Fruit fly (Drosophila melanogaster) whole organism, embryonic: ENCODE data around the gene CG3040.

Experiments
- Aef1 ChIP-seq: fragments of 200-800 bp; sonication (Bioruptor generic); IDR thresholded peaks from 3 replicates; pipeline ENCODE4 v1.3.6; 2022; ENCODE audit warnings: missing biosample characterization, missing genetic modification characterization
- B-H2 ChIP-seq: fragments of 200-800 bp; sonication (Bioruptor generic); optimal IDR thresholded peaks from 2 replicates; lab custom pipeline; 2018; ENCODE audit warnings: missing biosample characterization, mild to moderate bottlenecking, missing genetic modification characterization
- CG10654 ChIP-seq: fragments of 200-800 bp; sonication (Bioruptor generic); optimal IDR thresholded peaks from 2 replicates; lab custom pipeline; 2016; ENCODE audit warnings: missing biosample characterization, missing genetic modification characterization
- CG11398 ChIP-seq: fragments of 200-800 bp; sonication (Bioruptor generic); optimal IDR thresholded peaks from 2 replicates; lab custom pipeline; 2016; ENCODE audit warnings: missing biosample characterization, missing genetic modification characterization
- CG12071 ChIP-seq: fragments of 200-800 bp; sonication (Bioruptor generic); optimal IDR thresholded peaks from 3 replicates; lab custom pipeline; 2018; ENCODE audit warnings: missing biosample characterization, mild to moderate bottlenecking, missing genetic modification characterization
- CG12659 ChIP-seq: fragments of 200-800 bp; sonication (Bioruptor generic); optimal IDR thresholded peaks from 3 replicates; lab custom pipeline; 2017; ENCODE audit warnings: mild to moderate bottlenecking, missing biosample characterization, missing genetic modification reagents, missing genetic modification characterization
- CG13424 ChIP-seq: fragments of 200-800 bp; sonication (Bioruptor generic); optimal IDR thresholded peaks from 2 replicates; lab custom pipeline; 2019; ENCODE audit warnings: missing biosample characterization, mild to moderate bottlenecking, missing genetic modification characterization, moderate library complexity
- CG14965 ChIP-seq: fragments of 200-800 bp; sonication (Bioruptor generic); optimal IDR thresholded peaks from 2 replicates; lab custom pipeline; 2016; ENCODE audit warnings: missing biosample characterization, missing genetic modification characterization, borderline replicate concordance
- CG1602 ChIP-seq: fragments of 200-800 bp; sonication (Bioruptor generic); optimal IDR thresholded peaks from 3 replicates; lab custom pipeline; 2016; ENCODE audit warnings: missing biosample characterization, missing genetic modification characterization
- CG18262 ChIP-seq: fragments of 200-800 bp; optimal IDR thresholded peaks from 3 replicates; lab custom pipeline; 2019; ENCODE audit warnings: missing biosample characterization, mild to moderate bottlenecking, missing genetic modification characterization, moderate library complexity
- CG30403 ChIP-seq: fragments of 200-800 bp; sonication (Bioruptor generic); optimal IDR thresholded peaks from 3 replicates; lab custom pipeline; 2016; ENCODE audit warnings: missing biosample characterization, missing genetic modification characterization
- CG34422 ChIP-seq: fragments of 200-800 bp; sonication (Bioruptor generic); IDR thresholded peaks from 3 replicates; pipeline ENCODE4 v1.3.6; 2022; ENCODE audit warnings: missing biosample characterization, missing genetic modification characterization
- CG6689 ChIP-seq: fragments of 200-800 bp; sonication (Bioruptor generic); IDR thresholded peaks from 2 replicates; pipeline ENCODE4 v1.3.6; 2022; ENCODE audit warnings: missing biosample characterization, missing genetic modification characterization
- CG8281 ChIP-seq: fragments of 200-800 bp; sonication (Bioruptor generic); optimal IDR thresholded peaks from 2 replicates; lab custom pipeline; 2018; ENCODE audit warnings: missing biosample characterization, mild to moderate bottlenecking, missing genetic modification characterization, moderate library complexity
- CG8290 ChIP-seq, 3 experiments: fragments of 200-800 bp; sonication (Bioruptor generic); optimal IDR thresholded peaks; 2 replicates each; lab custom pipeline; 2016 to 2019; ENCODE audit warnings: missing biosample characterization in 3 of 3, missing genetic modification characterization in 3 of 3, mild to moderate bottlenecking in 2 of 3, moderate library complexity in 1 of 3
- CG8765 ChIP-seq: fragments of 200-800 bp; sonication (Bioruptor generic); IDR thresholded peaks from 2 replicates; pipeline ENCODE4 v1.3.6; 2022; ENCODE audit warnings: missing biosample characterization, missing genetic modification characterization
- D19A ChIP-seq: fragments of 200-800 bp; optimal IDR thresholded peaks from 3 replicates; lab custom pipeline; 2019; ENCODE audit warnings: missing biosample characterization, mild to moderate bottlenecking, missing genetic modification characterization, moderate library complexity
- Dip3 ChIP-seq: fragments of 200-800 bp; sonication (Bioruptor generic); optimal IDR thresholded peaks from 3 replicates; lab custom pipeline; 2016; ENCODE audit warnings: missing biosample characterization, missing genetic modification characterization
- Dll ChIP-seq: fragments of 200-800 bp; sonication (Bioruptor generic); IDR thresholded peaks from 4 replicates; pipeline ENCODE4 v1.3.6; 2022; ENCODE audit warnings: missing biosample characterization, missing genetic modification characterization; ENCODE audit not compliant: partially characterized antibody
- Doc3 ChIP-seq: fragments of 200-800 bp; sonication (Bioruptor generic); IDR thresholded peaks from 3 replicates; pipeline ENCODE4 v1.3.6; 2022; ENCODE audit warnings: missing biosample characterization, missing genetic modification characterization; ENCODE audit not compliant: partially characterized antibody
- Dref ChIP-seq: fragments of 200-800 bp; sonication (Bioruptor generic); IDR thresholded peaks from 2 replicates; pipeline ENCODE4 v1.3.6; 2022; ENCODE audit warnings: missing biosample characterization, missing genetic modification characterization
- HLH3B ChIP-seq: fragments of 200-800 bp; sonication (Bioruptor generic); IDR thresholded peaks from 2 replicates; pipeline ENCODE4 v1.3.6; 2022; ENCODE audit warnings: missing biosample characterization, missing genetic modification characterization
- NK7.1 ChIP-seq: fragments of 200-800 bp; sonication (Bioruptor generic); optimal IDR thresholded peaks from 3 replicates; lab custom pipeline; 2016; ENCODE audit warnings: missing biosample characterization, missing genetic modification characterization
- Ssrp ChIP-seq: fragments of 200-800 bp; sonication (Bioruptor generic); optimal IDR thresholded peaks from 2 replicates; lab custom pipeline; 2018; ENCODE audit warnings: missing biosample characterization, mild to moderate bottlenecking, missing genetic modification characterization, moderate library complexity
- az2 ChIP-seq: fragments of 200-800 bp; sonication (Bioruptor generic); optimal IDR thresholded peaks from 3 replicates; lab custom pipeline; 2016; ENCODE audit warnings: missing biosample characterization, missing genetic modification characterization
- bab2 ChIP-seq: fragments of 200-800 bp; sonication (Bioruptor generic); optimal IDR thresholded peaks from 2 replicates; lab custom pipeline; 2016; ENCODE audit warnings: missing biosample characterization, missing genetic modification characterization
- br ChIP-seq: fragments of >200 bp; optimal IDR thresholded peaks from 2 replicates; lab custom pipeline; 2017
- cas ChIP-seq: fragments of 200-800 bp; sonication (Bioruptor generic); IDR thresholded peaks from 2 replicates; pipeline ENCODE4 v1.3.6; 2022; ENCODE audit warnings: missing biosample characterization, missing genetic modification characterization
- chif ChIP-seq, 2 experiments: fragments of 200-800 bp; sonication (Bioruptor generic); optimal IDR thresholded peaks; 3 replicates each; lab custom pipeline; 2016; ENCODE audit warnings: missing biosample characterization in 2 of 2, missing genetic modification characterization in 2 of 2
- crp ChIP-seq, 2 experiments: fragments of 200-800 bp; sonication (Bioruptor generic); optimal IDR thresholded peaks; 2 replicates in 1 of 2; 3 replicates in 1 of 2; lab custom pipeline; 2017; ENCODE audit warnings: missing biosample characterization in 2 of 2, missing genetic modification characterization in 2 of 2, mild to moderate bottlenecking in 1 of 2, moderate library complexity in 1 of 2
- dmrt99B ChIP-seq: fragments of 200-800 bp; sonication (Bioruptor generic); optimal IDR thresholded peaks from 2 replicates; lab custom pipeline; 2018; ENCODE audit warnings: missing biosample characterization, mild to moderate bottlenecking, missing genetic modification characterization, moderate library complexity
- en ChIP-seq: fragments of 200-800 bp; sonication (Bioruptor generic); optimal IDR thresholded peaks from 2 replicates; lab custom pipeline; 2016; ENCODE audit warnings: missing biosample characterization, missing genetic modification characterization
- h ChIP-seq: fragments of >200 bp; optimal IDR thresholded peaks from 2 replicates; lab custom pipeline; 2017
- inv ChIP-seq: fragments of 200-800 bp; sonication (Bioruptor generic); IDR thresholded peaks from 2 replicates; pipeline ENCODE4 v1.3.6; 2022; ENCODE audit warnings: missing biosample characterization, missing genetic modification characterization; ENCODE audit not compliant: partially characterized antibody
- kah ChIP-seq: fragments of 200-800 bp; sonication (Bioruptor generic); optimal IDR thresholded peaks from 2 replicates; lab custom pipeline; 2018; ENCODE audit warnings: missing biosample characterization, mild to moderate bottlenecking, missing genetic modification characterization
- kay ChIP-seq: fragments of 200-800 bp; sonication (Bioruptor generic); optimal IDR thresholded peaks from 2 replicates; lab custom pipeline; 2016; ENCODE audit warnings: missing biosample characterization, missing genetic modification characterization
- nau ChIP-seq: fragments of 200-800 bp; sonication (Bioruptor generic); optimal IDR thresholded peaks from 3 replicates; lab custom pipeline; 2017; ENCODE audit warnings: missing biosample characterization, mild to moderate bottlenecking, missing genetic modification characterization, missing genetic modification reagents
- nerfin-1 ChIP-seq: fragments of 200-800 bp; sonication (Bioruptor generic); optimal IDR thresholded peaks from 3 replicates; lab custom pipeline; 2019; ENCODE audit warnings: missing biosample characterization, mild to moderate bottlenecking, missing genetic modification characterization, moderate library complexity
- pfk ChIP-seq: fragments of 200-800 bp; sonication (Bioruptor generic); optimal IDR thresholded peaks from 2 replicates; lab custom pipeline; 2018; ENCODE audit warnings: missing biosample characterization, mild to moderate bottlenecking, missing genetic modification characterization, moderate library complexity
- prd ChIP-seq, 3 experiments: fragments of >200 bp in 2 of 3; fragments of 200-800 bp in 1 of 3; sonication (Bioruptor generic) in 1 of 3; optimal IDR thresholded peaks in 2 of 3; IDR thresholded peaks in 1 of 3; 2 replicates in 2 of 3; 3 replicates in 1 of 3; pipeline versions ENCODE4 v1.3.6 to Lab custom; 2017 to 2022; ENCODE audit warnings: missing biosample characterization in 1 of 3, missing genetic modification characterization in 1 of 3
- pros ChIP-seq: fragments of 200-800 bp; sonication (Bioruptor generic); optimal IDR thresholded peaks from 3 replicates; lab custom pipeline; 2019; ENCODE audit warnings: missing biosample characterization, mild to moderate bottlenecking, missing genetic modification characterization, moderate library complexity
- psq ChIP-seq: fragments of 200-800 bp; sonication (Bioruptor generic); optimal IDR thresholded peaks from 2 replicates; lab custom pipeline; 2017; ENCODE audit warnings: missing biosample characterization, missing genetic modification characterization
- sim ChIP-seq: fragments of 200-800 bp; sonication (Bioruptor generic); IDR thresholded peaks from 2 replicates; pipeline ENCODE4 v1.3.6; 2022; ENCODE audit warnings: missing biosample characterization, missing genetic modification characterization
- sob ChIP-seq: fragments of 200-800 bp; sonication (Bioruptor generic); IDR thresholded peaks from 2 replicates; pipeline ENCODE4 v1.3.6; 2022; ENCODE audit warnings: missing biosample characterization, missing genetic modification characterization
- stc ChIP-seq: fragments of 200-800 bp; sonication (Bioruptor generic); IDR thresholded peaks from 2 replicates; pipeline ENCODE4 v1.3.6; 2022; ENCODE audit warnings: missing biosample characterization, missing genetic modification characterization
- stwl ChIP-seq: fragments of 200-800 bp; sonication (Bioruptor generic); optimal IDR thresholded peaks from 3 replicates; lab custom pipeline; 2018; ENCODE audit warnings: missing biosample characterization, mild to moderate bottlenecking, missing genetic modification characterization, moderate library complexity
- sug ChIP-seq: fragments of 200-800 bp; optimal IDR thresholded peaks from 2 replicates; lab custom pipeline; 2019; ENCODE audit warnings: missing biosample characterization, mild to moderate bottlenecking, missing genetic modification characterization, moderate library complexity
- tap ChIP-seq: fragments of 200-800 bp; optimal IDR thresholded peaks from 3 replicates; lab custom pipeline; 2019; ENCODE audit warnings: missing biosample characterization, mild to moderate bottlenecking, missing genetic modification characterization, moderate library complexity
- toy ChIP-seq: fragments of 200-800 bp; sonication (Bioruptor generic); IDR thresholded peaks from 2 replicates; pipeline ENCODE4 v1.3.6; 2022; ENCODE audit warnings: missing biosample characterization, missing genetic modification characterization

CG3040 gene

DNA sequence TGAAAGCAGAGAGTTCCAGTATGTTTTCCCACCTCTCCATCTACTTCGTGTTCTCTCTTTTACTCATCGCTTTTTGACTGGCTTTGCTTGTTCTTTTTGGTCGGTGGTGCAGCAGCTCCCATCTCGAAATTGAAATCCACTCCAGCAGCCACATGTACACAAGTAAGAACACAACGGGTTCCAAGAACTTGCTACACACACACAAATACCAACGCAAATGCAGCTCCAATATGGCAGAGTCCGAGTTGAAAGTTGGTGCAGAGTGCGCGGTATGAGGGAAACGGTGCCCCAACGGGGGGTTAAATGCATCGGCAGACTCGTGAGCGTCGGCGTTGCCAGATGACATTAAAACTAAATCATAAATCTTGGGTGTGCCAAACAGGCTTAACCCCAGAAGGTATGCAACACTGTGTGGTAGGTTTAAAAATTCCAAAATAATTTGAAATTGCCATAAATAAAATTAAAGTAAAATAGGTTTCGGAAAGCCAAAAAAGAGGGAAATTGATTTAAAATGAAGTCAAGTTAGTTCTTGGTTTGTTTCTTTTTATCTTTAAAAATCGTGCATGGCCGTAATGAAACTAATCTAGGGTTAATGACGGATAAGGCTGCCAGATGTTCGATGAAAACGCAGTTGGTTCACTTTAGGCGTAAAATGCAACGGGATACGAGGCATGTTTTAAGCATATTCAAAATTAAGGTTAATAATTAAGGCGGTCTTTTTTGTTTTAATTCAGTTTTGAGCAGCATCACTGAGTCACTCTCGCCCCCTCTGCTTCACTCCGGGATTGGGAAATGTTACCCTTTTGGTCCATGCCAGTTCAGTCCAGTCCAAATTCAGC is 24.7 kb upstream of the CG3040 start (continued):
- TF ChIP-seq CG12071 (GFP tag; lab: Kevin White, UChicago) (no peak), CG13424 (tag; lab: Kevin White, UChicago) (peak; percentile 35), CG8281 (no peak), chif (GFP tag; optimal IDR thresholded peaks at IDR 0.05; lab: Kevin White, UChicago) (peak in 1 of 2 experiments; percentile 29), CG6689 (peak; percentile 37), B-H2 (GFP tag; lab: Kevin White, UChicago) (no peak), Ssrp (tag; lab: Kevin White, UChicago) (peak; percentile 35), CG18262 (tag; lab: Kevin White, UChicago) (peak; percentile 77), dmrt99B (tag; lab: Kevin White, UChicago) (peak; percentile 50), inv (GFP tag; lab: Robert Waterston, UW) (no peak), Dip3 (GFP tag; lab: Kevin White, UChicago) (no peak), CG11398 (GFP tag; lab: Kevin White, UChicago) (no peak), Aef1 (GFP tag; lab: Robert Waterston, UW) (no peak), D19A (peak; percentile 12), CG12659 (GFP tag; lab: Kevin White, UChicago) (no peak), stc (GFP tag; lab: Robert Waterston, UW) (peak; percentile 64), psq (no peak), CG10654 (GFP tag; lab: Kevin White, UChicago) (no peak), Doc3 (GFP tag; lab: Robert Waterston, UW) (no peak), NK7.1 (GFP tag; lab: Kevin White, UChicago) (no peak), nerfin-1 (tag; lab: Kevin White, UChicago) (no peak), tap (no peak), CG8290 (GFP tag; optimal IDR thresholded peaks at IDR 0.05; lab: Kevin White, UChicago) (peak; percentile 92), CG8290 (tag; optimal IDR thresholded peaks at IDR 0.05; lab: Kevin White, UChicago) (peak; percentile 47 to 93), CG14965 (GFP tag; lab: Kevin White, UChicago) (no peak), pfk (GFP tag; lab: Kevin White, UChicago) (peak; percentile 51), CG30403 (GFP tag; lab: Kevin White, UChicago) (peak; percentile 36), sug (tag; lab: Kevin White, UChicago) (no peak), CG1602 (GFP tag; lab: Kevin White, UChicago) (peak; percentile 14), CG34422 (GFP tag; lab: Robert Waterston, UW) (0 out of 3 replicates have a peak, but pooled peaks have one; percentile 40), h (lab: Kevin White, UChicago) (no peak), crp (GFP tag; optimal IDR thresholded peaks at IDR 0.05; lab: Kevin White, UChicago) (no peak), HLH3B (GFP tag; lab: Robert Waterston, UW) (peak; percentile 33; the same call in 1 of the 2 replicates), Dll (GFP tag; lab: Robert Waterston, UW) (no peak), Dref (GFP tag; lab: Robert Waterston, UW) (no peak), CG8765 (GFP tag; lab: Robert Waterston, UW) (no peak), az2 (GFP tag; lab: Kevin White, UChicago) (no peak), kay (no peak), stwl (peak; percentile 36), nau (GFP tag; lab: Kevin White, UChicago) (no peak), sim (GFP tag; lab: Robert Waterston, UW) (no peak), sob (no peak), pros (GFP tag; lab: Kevin White, UChicago) (no peak), toy (GFP tag; lab: Robert Waterston, UW) (no peak), en (GFP tag; lab: Kevin White, UChicago) (no peak), bab2 (GFP tag; lab: Kevin White, UChicago) (peak; percentile 8), cas (GFP tag; lab: Robert Waterston, UW) (no peak), prd (optimal IDR thresholded peaks at IDR 0.05; lab: Kevin White, UChicago) (no peak), prd (GFP tag; IDR thresholded peaks at IDR 0.05; lab: Robert Waterston, UW) (peak; percentile 37; the same call in 1 of the 3 replicates), br (no peak), kah (GFP tag; lab: Kevin White, UChicago) (no peak)
